Fruit fly (Drosophila melanogaster): ENCODE results near the gene RpL35.

The RpL35 gene

dm6 chrX:5671537-5672029, 618 bp upstream of the RpL35 start, which contains the start of gene Rab18 (continued):
- no peak for TF ChIP-seq dsx (GFP tag; optimal IDR thresholded peaks at IDR 0.05; ENCODE audit: poor library complexity, severe bottlenecking)
- no peak for TF ChIP-seq CG8119 (GFP tag; IDR thresholded peaks at IDR 0.05)
- no peak for TF ChIP-seq CG1621 (tag; optimal IDR thresholded peaks at IDR 0.05)
- no peak for TF ChIP-seq Eip93F (GFP tag; optimal IDR thresholded peaks at IDR 0.05)
- TF ChIP-seq CG8632 (GFP tag; optimal IDR thresholded peaks at IDR 0.05), result no peak
- TF ChIP-seq fkh (GFP tag; optimal IDR thresholded peaks at IDR 0.05), result peak; percentile 81
- TF ChIP-seq fd85E (GFP tag; optimal IDR thresholded peaks at IDR 0.05), result no peak
- no peak for TF ChIP-seq Met (GFP tag; optimal IDR thresholded peaks at IDR 0.05)
- no peak for TF ChIP-seq CG11762 (GFP tag; optimal IDR thresholded peaks at IDR 0.05; ENCODE audit: insufficient read depth)
- no peak for TF ChIP-seq CG8319 (GFP tag; optimal IDR thresholded peaks at IDR 0.05)
- TF ChIP-seq Hr39 (GFP tag; optimal IDR thresholded peaks at IDR 0.05), result peak; percentile 33
- no peak for TF ChIP-seq Smox (GFP tag; optimal IDR thresholded peaks at IDR 0.05)
- no peak for TF ChIP-seq spab (GFP tag; optimal IDR thresholded peaks at IDR 0.05)
- TF ChIP-seq ss (GFP tag; optimal IDR thresholded peaks at IDR 0.05), result peak; percentile 51 to 57
- TF ChIP-seq vri (GFP tag; optimal IDR thresholded peaks at IDR 0.05), result no peak
- TF ChIP-seq Sox14 (GFP tag; optimal IDR thresholded peaks at IDR 0.05), result peak; percentile 18
- TF ChIP-seq CG6276 (GFP tag; optimal IDR thresholded peaks at IDR 0.05), result no peak
- no peak for TF ChIP-seq Gug (GFP tag; IDR thresholded peaks at IDR 0.05)
- TF ChIP-seq pdm3 (GFP tag; optimal IDR thresholded peaks at IDR 0.05), result no peak
- TF ChIP-seq Ets96B (tag; optimal IDR thresholded peaks at IDR 0.05), result no peak
- TF ChIP-seq Sox102F (GFP tag; optimal IDR thresholded peaks at IDR 0.05), result no peak
- peak; percentile 68 for TF ChIP-seq svp (GFP tag)
- peak; percentile 28 for TF ChIP-seq Ets21C (GFP tag; optimal IDR thresholded peaks at IDR 0.05)
- TF ChIP-seq Sox15 (GFP tag; optimal IDR thresholded peaks at IDR 0.05), result no peak
- TF ChIP-seq CG6792 (GFP tag; optimal IDR thresholded peaks at IDR 0.05), result no peak
- TF ChIP-seq dac (GFP tag; optimal IDR thresholded peaks at IDR 0.05), result no peak
- TF ChIP-seq Eip75B (GFP tag; optimal IDR thresholded peaks at IDR 0.05), result no peak
- TF ChIP-seq net (GFP tag; optimal IDR thresholded peaks at IDR 0.05), result no peak
- peak; percentile 27 for TF ChIP-seq CG9139 (GFP tag; optimal IDR thresholded peaks at IDR 0.05)
- TF ChIP-seq CG15336 (GFP tag; IDR thresholded peaks at IDR 0.05), result no peak
- 0 out of 3 replicates have a peak, but pooled peaks have one; percentile 23 for TF ChIP-seq eg (GFP tag; IDR thresholded peaks at IDR 0.05)

dm6 chrX:5676855-5677254, 4.7 kb downstream of the RpL35 start:
- TF ChIP-seq svp (GFP tag), result peak; percentile 95
- no peak for TF ChIP-seq acj6 (GFP tag; optimal IDR thresholded peaks at IDR 0.05)
- TF ChIP-seq Eip78C (GFP tag), result peak; percentile 40

dm6 chrX:5677400-5678177, 5.4 kb downstream of the RpL35 start:
- TF ChIP-seq svp (GFP tag), result peak; percentile 46
- TF ChIP-seq CG8632 (GFP tag; optimal IDR thresholded peaks at IDR 0.05), result peak; percentile 28
- peak; percentile 34 for TF ChIP-seq CG7368 (GFP tag; optimal IDR thresholded peaks at IDR 0.05)
- peak; percentile 34 for TF ChIP-seq CG10669 (GFP tag; optimal IDR thresholded peaks at IDR 0.05)
- no peak for TF ChIP-seq CG6276 (GFP tag; optimal IDR thresholded peaks at IDR 0.05)
- TF ChIP-seq Smox (GFP tag; optimal IDR thresholded peaks at IDR 0.05), result peak; percentile 35
- no peak for TF ChIP-seq fd85E (GFP tag; optimal IDR thresholded peaks at IDR 0.05)
- TF ChIP-seq CG34406 (GFP tag; optimal IDR thresholded peaks at IDR 0.05), result no peak
- TF ChIP-seq pdm3 (GFP tag; optimal IDR thresholded peaks at IDR 0.05), result peak; percentile 42
- no peak for TF ChIP-seq CG31627 (GFP tag; optimal IDR thresholded peaks at IDR 0.05)
- TF ChIP-seq CG3032 (tag; optimal IDR thresholded peaks at IDR 0.05), result peak; percentile 17
- TF ChIP-seq OdsH (GFP tag; optimal IDR thresholded peaks at IDR 0.05), result peak; percentile 12
- TF ChIP-seq CG6854 (GFP tag; optimal IDR thresholded peaks at IDR 0.05), result peak; percentile 53
- TF ChIP-seq fd59A (GFP tag; optimal IDR thresholded peaks at IDR 0.05), result no peak
- peak; percentile 15 for TF ChIP-seq dsx (GFP tag; optimal IDR thresholded peaks at IDR 0.05; ENCODE audit: poor library complexity, severe bottlenecking)
- TF ChIP-seq Eip78C (GFP tag), result peak; percentile 67
- no peak for TF ChIP-seq CG1621 (tag; optimal IDR thresholded peaks at IDR 0.05)
- peak; percentile 17 for TF ChIP-seq topi (GFP tag; optimal IDR thresholded peaks at IDR 0.05)
- TF ChIP-seq net (GFP tag; optimal IDR thresholded peaks at IDR 0.05), result peak; percentile 8
- TF ChIP-seq Hr38 (GFP tag; optimal IDR thresholded peaks at IDR 0.05), result no peak
- TF ChIP-seq Sox15 (GFP tag; optimal IDR thresholded peaks at IDR 0.05), result no peak
- TF ChIP-seq Lpt (GFP tag; optimal IDR thresholded peaks at IDR 0.05), result no peak
- TF ChIP-seq salr (GFP tag; optimal IDR thresholded peaks at IDR 0.05), result no peak
- peak; percentile 52 for TF ChIP-seq Met (GFP tag; optimal IDR thresholded peaks at IDR 0.05)
- peak; percentile 11 for TF ChIP-seq Eip75B (GFP tag; optimal IDR thresholded peaks at IDR 0.05)
- peak; percentile 42 for TF ChIP-seq Sox102F (GFP tag; optimal IDR thresholded peaks at IDR 0.05)
- no peak for TF ChIP-seq acj6 (GFP tag; optimal IDR thresholded peaks at IDR 0.05)
- TF ChIP-seq CG11762 (GFP tag; optimal IDR thresholded peaks at IDR 0.05; ENCODE audit: insufficient read depth), result no peak
- 0 out of 3 replicates have a peak, but pooled peaks have one; percentile 21 for TF ChIP-seq eg (GFP tag; IDR thresholded peaks at IDR 0.05)

Measured in whole organism, prepupa.